Fruit fly (Drosophila melanogaster): ENCODE measurements around the gene hoe2.
A peak's percentile ranks its signal among the peaks of the same experiment; 100 is the strongest.

Gene hoe2

dm6 chr2L:4907986-4908385 is 28.3 kb downstream of the hoe2 start (continued):
- TF ChIP-seq CG4404 (GFP tag; IDR thresholded peaks at IDR 0.05) = no peak
- peak; percentile 75 for TF ChIP-seq esg (GFP tag; conservative IDR thresholded peaks at IDR 0.05)
- TF ChIP-seq CG7963 (GFP tag; IDR thresholded peaks at IDR 0.05; ENCODE audit: partially characterized antibody) = no peak
- TF ChIP-seq prd (optimal IDR thresholded peaks at IDR 0.05) = no peak
- TF ChIP-seq prd (GFP tag; IDR thresholded peaks at IDR 0.05) = peak; percentile 67
- TF ChIP-seq eyg (GFP tag; optimal IDR thresholded peaks at IDR 0.05) = no peak
- TF ChIP-seq amos (GFP tag; IDR thresholded peaks at IDR 0.05; ENCODE audit: partially characterized antibody) = no peak
- peak; percentile 27 for TF ChIP-seq CG4707 (GFP tag; optimal IDR thresholded peaks at IDR 0.05)
- no peak for TF ChIP-seq CG16863 (GFP tag; optimal IDR thresholded peaks at IDR 0.05)
- no peak for TF ChIP-seq gro (GFP tag; optimal IDR thresholded peaks at IDR 0.05)
- peak; percentile 71 for TF ChIP-seq H2.0 (GFP tag; IDR thresholded peaks at IDR 0.05)
- no peak for TF ChIP-seq CTCF (GFP tag; optimal IDR thresholded peaks at IDR 0.05)
- TF ChIP-seq tap (tag; optimal IDR thresholded peaks at IDR 0.05) = peak; percentile 80
- TF ChIP-seq az2 (GFP tag; optimal IDR thresholded peaks at IDR 0.05) = peak; percentile 74
- no peak for TF ChIP-seq Opbp (GFP tag; IDR thresholded peaks at IDR 0.05; ENCODE audit: partially characterized antibody)
- TF ChIP-seq CG2678 (tag; optimal IDR thresholded peaks at IDR 0.05) = peak; percentile 84
- TF ChIP-seq CG11723 (GFP tag; optimal IDR thresholded peaks at IDR 0.05) = peak; percentile 50
- TF ChIP-seq Bteb2 (GFP tag; optimal IDR thresholded peaks at IDR 0.05) = no peak
- no peak for TF ChIP-seq inv (GFP tag; IDR thresholded peaks at IDR 0.05; ENCODE audit: partially characterized antibody)
- TF ChIP-seq trem (tag; optimal IDR thresholded peaks at IDR 0.05) = peak; percentile 7
- peak; percentile 62 for TF ChIP-seq CG6854 (GFP tag; optimal IDR thresholded peaks at IDR 0.05)
- TF ChIP-seq chm (GFP tag; IDR thresholded peaks at IDR 0.05) = no peak; the same call in 1 of the 2 replicates
- no peak for TF ChIP-seq Mes4 (GFP tag; optimal IDR thresholded peaks at IDR 0.05)
- no peak for TF ChIP-seq her (GFP tag; optimal IDR thresholded peaks at IDR 0.05)
- peak; percentile 5 for TF ChIP-seq caup (GFP tag; optimal IDR thresholded peaks at IDR 0.05; ENCODE audit: severe bottlenecking)
- TF ChIP-seq CG7745 (tag; optimal IDR thresholded peaks at IDR 0.05) = no peak
- peak; percentile 90 for TF ChIP-seq sens (GFP tag)
- TF ChIP-seq Ravus (GFP tag; IDR thresholded peaks at IDR 0.05) = no peak
- TF ChIP-seq Fer2 (tag; optimal IDR thresholded peaks at IDR 0.05) = peak; percentile 23
- TF ChIP-seq zfh2 (GFP tag; optimal IDR thresholded peaks at IDR 0.05) = no peak
- peak; percentile 32 for TF ChIP-seq CG12299 (tag; optimal IDR thresholded peaks at IDR 0.05)
- no peak for TF ChIP-seq Dbx (GFP tag; IDR thresholded peaks at IDR 0.05)
- TF ChIP-seq CG7372 (GFP tag; IDR thresholded peaks at IDR 0.05) = peak; percentile 31; the same call in 1 of the 2 replicates
- TF ChIP-seq ttk (GFP tag; IDR thresholded peaks at IDR 0.05) = peak; percentile 84
- peak; percentile 39 for TF ChIP-seq Chrac-16 (GFP tag; optimal IDR thresholded peaks at IDR 0.05)
- TF ChIP-seq Hey (tag; optimal IDR thresholded peaks at IDR 0.05) = no peak
- no peak for TF ChIP-seq schlank (tag; optimal IDR thresholded peaks at IDR 0.05)
- peak; percentile 72 for TF ChIP-seq CG17829 (tag; optimal IDR thresholded peaks at IDR 0.05)
- TF ChIP-seq CG2199 (GFP tag; IDR thresholded peaks at IDR 0.05) = 0 out of 3 replicates have a peak, but pooled peaks have one; percentile 33
- TF ChIP-seq stwl (tag; optimal IDR thresholded peaks at IDR 0.05) = no peak
- peak; percentile 64 for TF ChIP-seq CG10462 (GFP tag; optimal IDR thresholded peaks at IDR 0.05)
- TF ChIP-seq odd (GFP tag; optimal IDR thresholded peaks at IDR 0.05) = peak; percentile 71
- no peak for TF ChIP-seq CG33213 (GFP tag; optimal IDR thresholded peaks at IDR 0.05)
- TF ChIP-seq CG11504 (tag; optimal IDR thresholded peaks at IDR 0.05) = peak; percentile 89
- TF ChIP-seq nau (GFP tag; optimal IDR thresholded peaks at IDR 0.05) = peak; percentile 74
- TF ChIP-seq CG14710 (tag; optimal IDR thresholded peaks at IDR 0.05) = peak; percentile 55
- TF ChIP-seq nerfin-1 (tag; optimal IDR thresholded peaks at IDR 0.05) = peak; percentile 77
- no peak for TF ChIP-seq abd-A (tag; optimal IDR thresholded peaks at IDR 0.05)
- TF ChIP-seq zfh1 (GFP tag; IDR thresholded peaks at IDR 0.05) = peak; percentile 67
- no peak for TF ChIP-seq br (optimal IDR thresholded peaks at IDR 0.05)
- TF ChIP-seq maf-S (GFP tag; optimal IDR thresholded peaks at IDR 0.05) = no peak
- TF ChIP-seq vfl (GFP tag; optimal IDR thresholded peaks at IDR 0.05) = no peak
- no peak for TF ChIP-seq corto (GFP tag; optimal IDR thresholded peaks at IDR 0.05)

Data from whole organism, embryonic.